Fruit fly (Drosophila melanogaster): Measurements from ENCODE around the gene CG32182.

CG32182 gene

dm6 chr3L:17758084-17758211, at the start of gene CG32182:
Gene CG32182, plus strand, starts transcription at chr3L:17758112.
- no peak for TF ChIP-seq CG17801 (GFP tag; optimal IDR thresholded peaks at IDR 0.05; ENCODE audit: partially characterized antibody)

- no peak for TF ChIP-seq CG17801 (GFP tag; optimal IDR thresholded peaks at IDR 0.05; ENCODE audit: partially characterized antibody)
Measured at dm6 chr3L:17719754-17720153, 38.2 kb upstream of the CG32182 start, which contains the start of gene CheB74a. Gene CheB74a, minus strand, starts transcription at chr3L:17719854.

- TF ChIP-seq CG17801 (GFP tag; optimal IDR thresholded peaks at IDR 0.05; ENCODE audit: partially characterized antibody), result no peak
Measured at dm6 chr3L:17729278-17729677, 28.6 kb upstream of the CG32182 start, which contains the start of gene CG6052. Gene CG6052, minus strand, starts transcription at chr3L:17729378.

- no peak for TF ChIP-seq CG17801 (GFP tag; optimal IDR thresholded peaks at IDR 0.05; ENCODE audit: partially characterized antibody)
Measured at dm6 chr3L:17739627-17740026, 18.3 kb upstream of the CG32182 start.

dm6 chr3L:17740471-17740870, 17.4 kb upstream of the CG32182 start, which contains the start of gene CG7460:
Gene CG7460, plus strand, starts transcription at chr3L:17740540.
- TF ChIP-seq CG17801 (GFP tag; optimal IDR thresholded peaks at IDR 0.05; ENCODE audit: partially characterized antibody), result peak; percentile 77

dm6 chr3L:17742531-17742930, 15.4 kb upstream of the CG32182 start:
- no peak for TF ChIP-seq CG17801 (GFP tag; optimal IDR thresholded peaks at IDR 0.05; ENCODE audit: partially characterized antibody)

dm6 chr3L:17746760-17747159, 11.2 kb upstream of the CG32182 start, which contains the start of gene CG6034:
Gene CG6034, minus strand, starts transcription at chr3L:17746860.
- no peak for TF ChIP-seq CG17801 (GFP tag; optimal IDR thresholded peaks at IDR 0.05; ENCODE audit: partially characterized antibody)

- no peak for TF ChIP-seq CG17801 (GFP tag; optimal IDR thresholded peaks at IDR 0.05; ENCODE audit: partially characterized antibody)
Measured at dm6 chr3L:17750488-17750887, 7.4 kb upstream of the CG32182 start, which contains the start of gene Adgf-B. Gene Adgf-B, minus strand, starts transcription at chr3L:17750588.

dm6 chr3L:17754285-17754684, 3.6 kb upstream of the CG32182 start:
- TF ChIP-seq CG17801 (GFP tag; optimal IDR thresholded peaks at IDR 0.05; ENCODE audit: partially characterized antibody), result no peak

- no peak for TF ChIP-seq CG17801 (GFP tag; optimal IDR thresholded peaks at IDR 0.05; ENCODE audit: partially characterized antibody)
Measured at dm6 chr3L:17757156-17758083, 492 bp upstream of the CG32182 start.

dm6 chr3L:17759072-17759747, 1.3 kb downstream of the CG32182 start, which contains the start of gene CG32181:
Gene CG32181, plus strand, starts transcription at chr3L:17759697.
- TF ChIP-seq CG17801 (GFP tag; optimal IDR thresholded peaks at IDR 0.05; ENCODE audit: partially characterized antibody), result no peak

- TF ChIP-seq CG17801 (GFP tag; optimal IDR thresholded peaks at IDR 0.05; ENCODE audit: partially characterized antibody), result no peak
Measured at dm6 chr3L:17763987-17764386, 6.1 kb downstream of the CG32182 start, which contains the start of the genes Adgf-A and Adgf-A2. Gene Adgf-A, minus strand, starts transcription at chr3L:17764158. Gene Adgf-A2, minus strand, starts transcription at chr3L:17764158.

dm6 chr3L:17791067-17791466, 33.2 kb downstream of the CG32182 start:
- no peak for TF ChIP-seq CG17801 (GFP tag; optimal IDR thresholded peaks at IDR 0.05; ENCODE audit: partially characterized antibody)

- no peak for TF ChIP-seq CG17801 (GFP tag; optimal IDR thresholded peaks at IDR 0.05; ENCODE audit: partially characterized antibody)
Measured at dm6 chr3L:17791467-17791494, 33.4 kb downstream of the CG32182 start, which contains the start of gene CG42815. Gene CG42815, minus strand, starts transcription at chr3L:17791486.

dm6 chr3L:17791495-17791894, 33.6 kb downstream of the CG32182 start:
- no peak for TF ChIP-seq CG17801 (GFP tag; optimal IDR thresholded peaks at IDR 0.05; ENCODE audit: partially characterized antibody)

dm6 chr3L:17797494-17797893, 39.6 kb downstream of the CG32182 start, which contains the start of gene CG42816:
Gene CG42816, minus strand, starts transcription at chr3L:17797594.
- no peak for TF ChIP-seq CG17801 (GFP tag; optimal IDR thresholded peaks at IDR 0.05; ENCODE audit: partially characterized antibody)
